Worm (Caenorhabditis elegans) whole organism, L3 larva: ENCODE results near the gene itsn-1.

Experiments
- ceh-16 ChIP-seq: sonication (generic microtip); optimal IDR thresholded peaks from 2 replicates; lab custom pipeline; 2017; ENCODE audit warnings: missing biosample characterization, missing genetic modification characterization
- ceh-82 ChIP-seq: fragments of 150-350 bp; optimal IDR thresholded peaks from 2 replicates; lab custom pipeline; 2014; ENCODE audit warnings: missing biosample characterization, missing genetic modification characterization
- elt-1 ChIP-seq: fragments of 150-350 bp; optimal IDR thresholded peaks from 2 replicates; lab custom pipeline; 2014; ENCODE audit warnings: missing biosample characterization, missing genetic modification characterization
- lin-15B ChIP-seq: fragments of 150-350 bp; optimal IDR thresholded peaks from 2 replicates; lab custom pipeline; 2014; ENCODE audit warnings: missing biosample characterization, missing genetic modification characterization
- nhr-25 ChIP-seq: sonication (generic microtip); optimal IDR thresholded peaks from 2 replicates; lab custom pipeline; 2017; ENCODE audit warnings: missing biosample characterization, missing genetic modification characterization
- nhr-77 ChIP-seq: fragments of 150-350 bp; optimal IDR thresholded peaks from 2 replicates; lab custom pipeline; 2014; ENCODE audit warnings: missing biosample characterization, missing genetic modification characterization
- pha-4 ChIP-seq: fragments of 150-350 bp; optimal IDR thresholded peaks from 2 replicates; lab custom pipeline; 2014; ENCODE audit warnings: missing biosample characterization, missing genetic modification reagents, missing genetic modification characterization
- pqm-1 ChIP-seq: fragments of 150-350 bp; optimal IDR thresholded peaks from 2 replicates; lab custom pipeline; 2017; ENCODE audit warnings: missing biosample characterization, missing genetic modification characterization, inconsistent platforms
- tbx-2 ChIP-seq: sonication (generic microtip); optimal IDR thresholded peaks from 2 replicates; lab custom pipeline; 2016; ENCODE audit warnings: mild to moderate bottlenecking, missing genetic modification characterization, missing compliant biosample characterization
- unc-39 ChIP-seq: sonication (generic microtip); optimal IDR thresholded peaks from 4 replicates; lab custom pipeline; 2017; ENCODE audit warnings: missing biosample characterization, missing genetic modification characterization
- unc-62 ChIP-seq: fragments of 150-350 bp; sonication (generic microtip); optimal IDR thresholded peaks from 4 replicates; lab custom pipeline; 2014; ENCODE audit warnings: missing biosample characterization, missing genetic modification reagents, missing genetic modification characterization
- ztf-4 ChIP-seq: fragments of 150-350 bp; optimal IDR thresholded peaks from 2 replicates; lab custom pipeline; 2014; ENCODE audit warnings: missing biosample characterization, missing genetic modification characterization

- TF ChIP-seq ztf-4 (no peak), nhr-77 (no peak), unc-62 (GFP tag; lab: Kevin White, UChicago) (no peak), ceh-82 (tag; lab: Kevin White, UChicago) (no peak), pha-4 (tag; lab: Kevin White, UChicago) (no peak), lin-15B (tag; lab: Kevin White, UChicago) (no peak), tbx-2 (tag; lab: Kevin White, UChicago) (no peak), nhr-25 (no peak), unc-39 (tag; lab: Kevin White, UChicago) (no peak), ceh-16 (tag; lab: Kevin White, UChicago) (no peak), elt-1 (tag; lab: Kevin White, UChicago) (no peak), pqm-1 (tag; lab: Kevin White, UChicago) (no peak)
Observed at ce11 chrIV:17111813-17112212, 7.7 kb upstream of the itsn-1 start, which contains the start of gene Y116A8C.33.
